Worm (Caenorhabditis elegans) whole organism, late embryonic: ENCODE results near the gene srz-97.

Experiments
- ama-1 ChIP-seq: fragments of 150-350 bp; optimal IDR thresholded peaks from 2 replicates; lab custom pipeline; 2014
- ceh-2 ChIP-seq: sonication (generic microtip); optimal IDR thresholded peaks from 2 replicates; lab custom pipeline; 2016; ENCODE audit warnings: missing genotype, missing genetic modification characterization, missing compliant biosample characterization
- ceh-6 ChIP-seq: fragments of 200-800 bp; sonication (Bioruptor generic); optimal IDR thresholded peaks from 2 replicates; lab custom pipeline; 2018; ENCODE audit warnings: mild to moderate bottlenecking, missing genetic modification characterization, missing compliant biosample characterization
- elt-4 ChIP-seq: sonication (generic microtip); optimal IDR thresholded peaks from 2 replicates; lab custom pipeline; 2016; ENCODE audit warnings: missing genetic modification characterization, missing compliant biosample characterization
- eyg-1 ChIP-seq: sonication (generic microtip); optimal IDR thresholded peaks from 2 replicates; lab custom pipeline; 2016; ENCODE audit warnings: missing genotype, missing genetic modification characterization, missing compliant biosample characterization
- hlh-13 ChIP-seq: fragments of 200-800 bp; sonication (Bioruptor generic); optimal IDR thresholded peaks from 2 replicates; lab custom pipeline; 2018; ENCODE audit warnings: mild to moderate bottlenecking, missing genetic modification characterization, missing compliant biosample characterization
- hlh-15 ChIP-seq: sonication (generic microtip); optimal IDR thresholded peaks from 2 replicates; lab custom pipeline; 2016; ENCODE audit warnings: missing genetic modification characterization, missing compliant biosample characterization
- nhr-11 ChIP-seq: fragments of 150-350 bp; optimal IDR thresholded peaks from 2 replicates; lab custom pipeline; 2014; ENCODE audit warnings: missing biosample characterization, missing genetic modification characterization
- pag-3 ChIP-seq: sonication (generic microtip); optimal IDR thresholded peaks from 2 replicates; lab custom pipeline; 2016; ENCODE audit warnings: missing compliant biosample characterization, missing genetic modification characterization, borderline replicate concordance
- pax-1 ChIP-seq: fragments of 150-350 bp; optimal IDR thresholded peaks from 2 replicates; lab custom pipeline; 2014; ENCODE audit warnings: missing biosample characterization, missing genetic modification characterization
- sdc-2 ChIP-seq: sonication (generic microtip); optimal IDR thresholded peaks from 2 replicates; lab custom pipeline; 2016; ENCODE audit warnings: missing genotype, missing genetic modification characterization, missing compliant biosample characterization

ce11 chrV:14468931-14469330 is 885 bp upstream of the srz-97 start, which contains the start of gene clec-57:
- TF ChIP-seq hlh-15 (tag; lab: Kevin White, UChicago): no peak
- TF ChIP-seq pax-1 (tag; lab: Kevin White, UChicago): no peak
- no peak for TF ChIP-seq sdc-2
- no peak for TF ChIP-seq elt-4 (tag; lab: Kevin White, UChicago)
- TF ChIP-seq ceh-2 (tag; lab: Kevin White, UChicago): no peak
- TF ChIP-seq hlh-13 (GFP tag; lab: Kevin White, UChicago): no peak
- TF ChIP-seq eyg-1 (tag; lab: Kevin White, UChicago): no peak
- TF ChIP-seq nhr-11: no peak
- TF ChIP-seq pag-3 (tag; lab: Kevin White, UChicago): no peak
- TF ChIP-seq ama-1: no peak
- no peak for TF ChIP-seq ceh-6 (GFP tag; lab: Kevin White, UChicago)
